Worm (Caenorhabditis elegans) whole organism, L1 larva: ENCODE data around the gene ZK1248.19.

ENCODE experiments used
- F16B12.6 ChIP-seq: fragments of 150-350 bp; optimal IDR thresholded peaks from 2 replicates; lab custom pipeline; 2014; ENCODE audit warnings: missing biosample characterization, missing genetic modification characterization
- Y116A8C.19 ChIP-seq: sonication (generic microtip); optimal IDR thresholded peaks from 2 replicates; lab custom pipeline; 2016; ENCODE audit warnings: missing compliant biosample characterization, missing genetic modification characterization, borderline replicate concordance
- aha-1 ChIP-seq: fragments of 150-350 bp; optimal IDR thresholded peaks from 2 replicates; lab custom pipeline; 2014; ENCODE audit warnings: missing biosample characterization, missing genetic modification characterization
- alr-1 ChIP-seq: fragments of 200-800 bp; sonication (Bioruptor generic); optimal IDR thresholded peaks from 2 replicates; lab custom pipeline; 2018; ENCODE audit warnings: borderline replicate concordance, mild to moderate bottlenecking, missing genetic modification characterization, missing compliant biosample characterization
- ama-1 ChIP-seq: fragments of 150-350 bp; optimal IDR thresholded peaks from 2 replicates; lab custom pipeline; 2014
- ceh-63 ChIP-seq: fragments of 200-800 bp; sonication (Bioruptor generic); optimal IDR thresholded peaks from 2 replicates; lab custom pipeline; 2018; ENCODE audit warnings: mild to moderate bottlenecking, missing genetic modification characterization, missing compliant biosample characterization
- ceh-8 ChIP-seq: fragments of 200-800 bp; sonication (Bioruptor generic); optimal IDR thresholded peaks from 2 replicates; lab custom pipeline; 2018; ENCODE audit warnings: mild to moderate bottlenecking, missing genetic modification characterization, moderate library complexity, missing compliant biosample characterization
- ceh-82 ChIP-seq, 3 experiments: fragments of 150-350 bp in 1 of 3; sonication (generic microtip) in 2 of 3; optimal IDR thresholded peaks; 2 replicates each; lab custom pipeline; 2014 to 2017; ENCODE audit warnings: missing biosample characterization in 3 of 3, missing genetic modification characterization in 3 of 3
- ceh-88 ChIP-seq: fragments of 200-800 bp; sonication (Bioruptor generic); IDR thresholded peaks from 2 replicates; pipeline ENCODE4 v1.3.6; 2022; ENCODE audit warnings: missing genetic modification characterization, missing compliant biosample characterization
- ces-1 ChIP-seq: fragments of 150-350 bp; optimal IDR thresholded peaks from 2 replicates; lab custom pipeline; 2014; ENCODE audit warnings: missing biosample characterization, missing genetic modification reagents, missing genetic modification characterization
- dpl-1 ChIP-seq, 3 experiments: fragments of 150-350 bp in 2 of 3; sonication (generic microtip) in 1 of 3; optimal IDR thresholded peaks; 2 replicates each; lab custom pipeline; 2014 to 2017; ENCODE audit warnings: missing biosample characterization in 3 of 3, missing genetic modification characterization in 3 of 3, missing genetic modification reagents in 3 of 3
- dsc-1 ChIP-seq: sonication (generic microtip); optimal IDR thresholded peaks from 2 replicates; lab custom pipeline; 2016; ENCODE audit warnings: mild to moderate bottlenecking, missing genetic modification characterization, missing compliant biosample characterization
- efl-1 ChIP-seq, 4 experiments: fragments of 150-350 bp; optimal IDR thresholded peaks in 3 of 4; peaks in 1 of 4; 1 replicate in 1 of 4; 2 replicates in 3 of 4; lab custom pipeline; 2014; ENCODE audit warnings: missing biosample characterization in 2 of 4, missing genetic modification characterization in 2 of 4, missing genetic modification reagents in 2 of 4
- egl-13 ChIP-seq: sonication (generic microtip); optimal IDR thresholded peaks from 2 replicates; lab custom pipeline; 2016; ENCODE audit warnings: missing genotype, missing genetic modification reagents, missing genetic modification characterization, missing compliant biosample characterization
- elt-2 ChIP-seq: sonication (generic microtip); optimal IDR thresholded peaks from 2 replicates; lab custom pipeline; 2016; ENCODE audit warnings: missing genetic modification characterization, mild to moderate bottlenecking, inconsistent platforms, missing compliant biosample characterization, missing genetic modification reagents
- elt-3 ChIP-seq, 6 experiments: fragments of 150-350 bp in 1 of 6; sonication (generic microtip); optimal IDR thresholded peaks; 2 replicates each; lab custom pipeline; 2017 to 2018; ENCODE audit warnings: missing biosample characterization in 6 of 6, missing genetic modification characterization in 6 of 6, inconsistent platforms in 1 of 6
- ets-5 ChIP-seq: fragments of 200-800 bp; sonication (Bioruptor generic); IDR thresholded peaks from 2 replicates; pipeline ENCODE4 v1.3.6; 2022; ENCODE audit warnings: missing genetic modification characterization, missing compliant biosample characterization
- hlh-17 ChIP-seq: fragments of 200-800 bp; sonication (Bioruptor generic); optimal IDR thresholded peaks from 2 replicates; lab custom pipeline; 2018; ENCODE audit warnings: missing genetic modification characterization, mild to moderate bottlenecking, missing compliant biosample characterization, moderate library complexity, borderline replicate concordance
- hlh-4 ChIP-seq: sonication (generic microtip); optimal IDR thresholded peaks from 2 replicates; lab custom pipeline; 2016; ENCODE audit warnings: mild to moderate bottlenecking, missing genetic modification characterization, missing compliant biosample characterization
- hpl-2 ChIP-seq: fragments of 150-350 bp; optimal IDR thresholded peaks from 2 replicates; lab custom pipeline; 2014; ENCODE audit warnings: missing biosample characterization, missing genetic modification reagents, missing genetic modification characterization
- lin-13 ChIP-seq: fragments of 150-350 bp; optimal IDR thresholded peaks from 2 replicates; lab custom pipeline; 2014; ENCODE audit warnings: missing biosample characterization, missing genetic modification reagents, missing genetic modification characterization
- lin-15B ChIP-seq: fragments of 150-350 bp; sonication (generic microtip); optimal IDR thresholded peaks from 3 replicates; lab custom pipeline; 2014; ENCODE audit warnings: missing biosample characterization, missing genetic modification characterization
- lin-35 ChIP-seq, 2 experiments: fragments of 150-350 bp; optimal IDR thresholded peaks; 2 replicates each; lab custom pipeline; 2014; ENCODE audit warnings: missing biosample characterization in 2 of 2, missing genetic modification characterization in 2 of 2, missing genetic modification reagents in 2 of 2
- mef-2 ChIP-seq: fragments of 150-350 bp; optimal IDR thresholded peaks from 2 replicates; lab custom pipeline; 2014; ENCODE audit warnings: missing biosample characterization, missing genetic modification characterization
- mep-1 ChIP-seq: fragments of 150-350 bp; optimal IDR thresholded peaks from 2 replicates; lab custom pipeline; 2014; ENCODE audit warnings: missing biosample characterization, missing genetic modification characterization
- nhr-11 ChIP-seq: fragments of 150-350 bp; optimal IDR thresholded peaks from 2 replicates; lab custom pipeline; 2014; ENCODE audit warnings: missing biosample characterization, missing genetic modification characterization
- nhr-12 ChIP-seq: sonication (generic microtip); optimal IDR thresholded peaks from 2 replicates; lab custom pipeline; 2017; ENCODE audit warnings: missing biosample characterization, missing genetic modification characterization
- nhr-19 ChIP-seq: fragments of 200-800 bp; sonication (Bioruptor generic); conservative IDR thresholded peaks from 2 replicates; pipeline ENCODE4 v1.3.6; 2022; ENCODE audit warnings: missing genetic modification characterization, missing compliant biosample characterization
- nhr-20 ChIP-seq: sonication (generic microtip); optimal IDR thresholded peaks from 2 replicates; lab custom pipeline; 2016; ENCODE audit warnings: mild to moderate bottlenecking, missing genetic modification characterization, missing compliant biosample characterization
- nhr-237 ChIP-seq: fragments of 150-350 bp; optimal IDR thresholded peaks from 2 replicates; lab custom pipeline; 2014; ENCODE audit warnings: missing biosample characterization, missing genetic modification characterization
- nhr-28 ChIP-seq: fragments of 150-350 bp; optimal IDR thresholded peaks from 2 replicates; lab custom pipeline; 2014; ENCODE audit warnings: missing biosample characterization, missing genetic modification characterization
- nhr-47 ChIP-seq: sonication (generic microtip); optimal IDR thresholded peaks from 2 replicates; lab custom pipeline; 2016; ENCODE audit warnings: mild to moderate bottlenecking, missing genetic modification characterization, moderate library complexity, missing compliant biosample characterization
- nhr-77 ChIP-seq: fragments of 150-350 bp; optimal IDR thresholded peaks from 2 replicates; lab custom pipeline; 2014; ENCODE audit warnings: missing biosample characterization, missing genetic modification characterization
- nhr-84 ChIP-seq: sonication (generic microtip); optimal IDR thresholded peaks from 2 replicates; lab custom pipeline; 2017; ENCODE audit warnings: missing biosample characterization, missing genetic modification characterization
- nhr-85 ChIP-seq: sonication (generic microtip); peaks from one replicate; lab custom pipeline; 2016; ENCODE audit warnings: missing genetic modification characterization, inconsistent platforms, missing compliant biosample characterization
- pqm-1 ChIP-seq: sonication (generic microtip); optimal IDR thresholded peaks from 3 replicates; lab custom pipeline; 2017; ENCODE audit warnings: missing biosample characterization, missing genetic modification characterization
- sox-4 ChIP-seq: sonication (generic microtip); optimal IDR thresholded peaks from 2 replicates; lab custom pipeline; 2016; ENCODE audit warnings: missing genetic modification characterization, missing compliant biosample characterization
- sptf-1 ChIP-seq: fragments of 150-350 bp; optimal IDR thresholded peaks from 2 replicates; lab custom pipeline; 2014; ENCODE audit warnings: missing biosample characterization, missing genetic modification characterization
- swsn-7 ChIP-seq: sonication (generic microtip); optimal IDR thresholded peaks from 2 replicates; lab custom pipeline; 2016; ENCODE audit warnings: missing genetic modification characterization, missing compliant biosample characterization
- tlp-1 ChIP-seq: fragments of 150-350 bp; optimal IDR thresholded peaks from 2 replicates; lab custom pipeline; 2014; ENCODE audit warnings: missing biosample characterization, missing genetic modification characterization
- unc-130 ChIP-seq: fragments of 150-350 bp; optimal IDR thresholded peaks from 2 replicates; lab custom pipeline; 2017; ENCODE audit warnings: missing biosample characterization, missing genetic modification characterization, inconsistent platforms
- unc-30 ChIP-seq: sonication (generic microtip); optimal IDR thresholded peaks from 2 replicates; lab custom pipeline; 2017; ENCODE audit warnings: missing biosample characterization, missing genetic modification characterization
- unc-62 ChIP-seq: fragments of 150-350 bp; optimal IDR thresholded peaks from 2 replicates; lab custom pipeline; 2014; ENCODE audit warnings: missing biosample characterization, missing genetic modification reagents, missing genetic modification characterization
- unc-86 ChIP-seq: sonication (generic microtip); optimal IDR thresholded peaks from 2 replicates; lab custom pipeline; 2016; ENCODE audit warnings: missing genetic modification characterization, missing compliant biosample characterization
- unc-98 ChIP-seq: fragments of 200-800 bp; sonication (Bioruptor generic); IDR thresholded peaks from 2 replicates; pipeline ENCODE4 v1.3.6; 2022; ENCODE audit warnings: missing genetic modification characterization, missing compliant biosample characterization
- vab-15 ChIP-seq: sonication (generic microtip); optimal IDR thresholded peaks from 2 replicates; lab custom pipeline; 2017; ENCODE audit warnings: missing genotype, mild to moderate bottlenecking, missing genetic modification characterization, missing compliant biosample characterization
- xbp-1 ChIP-seq: sonication (generic microtip); optimal IDR thresholded peaks from 2 replicates; lab custom pipeline; 2016; ENCODE audit warnings: missing genetic modification characterization, missing compliant biosample characterization
- ztf-11 ChIP-seq, 2 experiments: sonication (generic microtip); optimal IDR thresholded peaks; 2 replicates each; lab custom pipeline; 2016 to 2017; ENCODE audit warnings: missing genetic modification characterization in 2 of 2, missing biosample characterization in 1 of 2, missing compliant biosample characterization in 1 of 2
- ztf-4 ChIP-seq: fragments of 150-350 bp; optimal IDR thresholded peaks from 2 replicates; lab custom pipeline; 2014; ENCODE audit warnings: missing biosample characterization, missing genetic modification characterization

ZK1248.19 gene

ce11 chrII:5885966-5886621, 46.9 kb upstream of the ZK1248.19 start (continued):
- TF ChIP-seq elt-3 (tag; optimal IDR thresholded peaks at IDR 0.05; lab: Kevin White, UChicago) (peak in 5 of 6 experiments; percentile 21 to 96 (median 35)), sptf-1 (tag; lab: Kevin White, UChicago) (no peak), hpl-2 (peak; percentile 6), nhr-85 (peak; percentile 88), pqm-1 (tag; lab: Kevin White, UChicago) (no peak), nhr-28 (no peak), nhr-84 (tag; lab: Kevin White, UChicago) (no peak), lin-15B (tag; lab: Kevin White, UChicago) (no peak), ets-5 (no peak), ceh-8 (GFP tag; lab: Kevin White, UChicago) (no peak), ztf-11 (tag; optimal IDR thresholded peaks at IDR 0.05; lab: Kevin White, UChicago) (no peak), nhr-19 (0 out of 2 replicates have a peak, but pooled peaks have one; percentile 23), alr-1 (no peak), ceh-88 (no peak), ztf-4 (tag; lab: Kevin White, UChicago) (no peak), sox-4 (tag; lab: Kevin White, UChicago) (no peak), F16B12.6 (tag; lab: Kevin White, UChicago) (no peak), hlh-4 (tag; lab: Kevin White, UChicago) (no peak), Y116A8C.19 (tag; lab: Kevin White, UChicago) (no peak), lin-13 (no peak), efl-1 (optimal IDR thresholded peaks at IDR 0.05; lab: Kevin White, UChicago) (no peak), efl-1 (GFP tag; optimal IDR thresholded peaks at IDR 0.05 in 1 of 2; lab: Kevin White, UChicago) (peak in 1 of 2 experiments; percentile 90), aha-1 (tag; lab: Kevin White, UChicago) (no peak), unc-130 (tag; lab: Kevin White, UChicago) (no peak), tlp-1 (tag; lab: Kevin White, UChicago) (no peak), xbp-1 (tag; lab: Kevin White, UChicago) (no peak), egl-13 (tag; lab: Kevin White, UChicago) (no peak), mep-1 (no peak), hlh-17 (GFP tag; lab: Kevin White, UChicago) (no peak), nhr-47 (no peak), ama-1 (lab: Kevin White, UChicago) (no peak), unc-30 (tag; lab: Kevin White, UChicago) (no peak), ceh-82 (tag; optimal IDR thresholded peaks at IDR 0.05; lab: Kevin White, UChicago) (no peak)

ce11 chrII:5884252-5884651, 45.0 kb upstream of the ZK1248.19 start, which contains the start of gene rfip-1:
Gene rfip-1 (plus strand): TSS chrII:5884552.
- TF ChIP-seq lin-15B (tag; lab: Kevin White, UChicago) (no peak), hlh-17 (GFP tag; lab: Kevin White, UChicago) (no peak)

DNA sequence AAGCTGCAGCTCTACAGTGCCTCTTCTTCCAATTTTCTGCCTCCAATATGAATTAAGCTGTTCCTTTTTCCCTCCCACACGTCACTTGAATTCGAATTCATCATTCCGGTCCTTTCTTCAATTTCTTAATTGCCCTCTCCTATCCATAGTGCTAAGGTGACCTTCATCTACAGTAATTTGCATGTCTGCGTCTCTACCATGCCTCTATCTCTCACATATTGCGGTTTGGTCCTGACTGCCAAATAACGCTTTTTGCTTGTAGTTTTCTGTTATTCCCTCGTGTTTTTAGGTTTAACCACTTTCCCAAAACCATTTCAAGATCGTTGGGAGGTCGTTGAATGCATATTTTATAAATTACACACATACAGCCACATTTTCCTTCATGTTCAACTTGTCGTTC, 41.5 kb upstream of the ZK1248.19 start:
- TF ChIP-seq F16B12.6 (tag; lab: Kevin White, UChicago) (no peak), aha-1 (tag; lab: Kevin White, UChicago) (no peak), dpl-1 (GFP tag; optimal IDR thresholded peaks at IDR 0.05; lab: Kevin White, UChicago) (no peak), nhr-20 (tag; lab: Kevin White, UChicago) (no peak), unc-98 (GFP tag; lab: Robert Waterston, UW) (no peak), unc-30 (tag; lab: Kevin White, UChicago) (no peak), ets-5 (no peak), vab-15 (tag; lab: Kevin White, UChicago) (peak; percentile 19), ces-1 (GFP tag; lab: Kevin White, UChicago) (no peak), lin-13 (no peak), swsn-7 (tag; lab: Kevin White, UChicago) (no peak), ama-1 (lab: Kevin White, UChicago) (no peak), ceh-82 (tag; optimal IDR thresholded peaks at IDR 0.05; lab: Kevin White, UChicago) (no peak), elt-3 (tag; optimal IDR thresholded peaks at IDR 0.05; lab: Kevin White, UChicago) (peak in 1 of 6 experiments; percentile 31), dsc-1 (tag; lab: Kevin White, UChicago) (no peak), nhr-11 (no peak), nhr-85 (peak; percentile 86), lin-35 (GFP tag; optimal IDR thresholded peaks at IDR 0.05; lab: Kevin White, UChicago) (peak in 1 of 2 experiments; percentile 19), mef-2 (tag; lab: Kevin White, UChicago) (no peak), elt-2 (tag; lab: Kevin White, UChicago) (no peak), ceh-63 (GFP tag; lab: Kevin White, UChicago) (no peak), nhr-237 (tag; lab: Kevin White, UChicago) (no peak), nhr-77 (tag; lab: Kevin White, UChicago) (no peak), nhr-12 (no peak), unc-62 (no peak), unc-86 (no peak)
